Fruit fly (Drosophila melanogaster): ENCODE data around the gene CG13713.

- TF ChIP-seq ovo (GFP tag; optimal IDR thresholded peaks at IDR 0.05) (no peak), CG7045 (GFP tag; optimal IDR thresholded peaks at IDR 0.05) (no peak)
Measured at dm6 chr3L:4647976-4648375, 49.4 kb upstream of the CG13713 start, which contains the start of gene TTLL1B.
